Worm (Caenorhabditis elegans) whole organism, L4 larva: ENCODE data around the gene F21H7.3.

Source experiments
- F10B5.3 ChIP-seq: sonication (generic microtip); optimal IDR thresholded peaks from 2 replicates; lab custom pipeline; 2016; ENCODE audit warnings: mild to moderate bottlenecking, missing genetic modification characterization, missing compliant biosample characterization
- F26F4.8 ChIP-seq: fragments of 200-800 bp; sonication (Bioruptor generic); conservative IDR thresholded peaks from 2 replicates; pipeline ENCODE4 v1.3.6; 2022; ENCODE audit warnings: missing genetic modification characterization, missing compliant biosample characterization
- F37D6.2 ChIP-seq: sonication (generic microtip); optimal IDR thresholded peaks from 2 replicates; lab custom pipeline; 2016; ENCODE audit warnings: mild to moderate bottlenecking, missing genetic modification characterization, missing compliant biosample characterization
- F49E8.2 ChIP-seq: sonication (generic microtip); optimal IDR thresholded peaks from 2 replicates; lab custom pipeline; 2016; ENCODE audit warnings: missing compliant biosample characterization, mild to moderate bottlenecking, missing genetic modification characterization, borderline replicate concordance
- T26A8.4 ChIP-seq: fragments of 200-800 bp; sonication (Bioruptor generic); IDR thresholded peaks from 2 replicates; pipeline ENCODE4 v1.3.6; 2022; ENCODE audit warnings: missing genetic modification characterization, missing compliant biosample characterization
- Y48G9A.11 ChIP-seq: fragments of 200-800 bp; sonication (Bioruptor generic); IDR thresholded peaks from 2 replicates; pipeline ENCODE4 v1.3.6; 2022; ENCODE audit warnings: missing genetic modification reagents, missing genetic modification characterization, missing compliant biosample characterization
- ZK337.2 ChIP-seq: fragments of 200-800 bp; sonication (Bioruptor generic); IDR thresholded peaks from 2 replicates; pipeline ENCODE4 v1.3.6; 2022; ENCODE audit warnings: missing genetic modification reagents, missing genetic modification characterization, missing compliant biosample characterization
- ZK546.5 ChIP-seq, 2 experiments: sonication (generic microtip); optimal IDR thresholded peaks; 2 replicates each; lab custom pipeline; 2017; ENCODE audit warnings: missing biosample characterization in 2 of 2, missing genetic modification characterization in 2 of 2
- ama-1 ChIP-seq: fragments of 150-350 bp; optimal IDR thresholded peaks from 2 replicates; lab custom pipeline; 2014; ENCODE audit warnings: inconsistent platforms, mixed read lengths
- ceh-32 ChIP-seq: sonication (generic microtip); optimal IDR thresholded peaks from 2 replicates; lab custom pipeline; 2016; ENCODE audit warnings: mild to moderate bottlenecking, missing genetic modification characterization, missing compliant biosample characterization; ENCODE audit not compliant: poor library complexity
- ceh-44 ChIP-seq: fragments of 200-800 bp; sonication (Bioruptor generic); IDR thresholded peaks from 2 replicates; pipeline ENCODE4 v1.3.6; 2022; ENCODE audit warnings: missing genetic modification reagents, missing genetic modification characterization, missing compliant biosample characterization
- ceh-62 ChIP-seq: sonication (generic microtip); optimal IDR thresholded peaks from 2 replicates; lab custom pipeline; 2017; ENCODE audit warnings: missing biosample characterization, missing genetic modification characterization
- daf-16 ChIP-seq, 3 experiments: sonication (generic microtip); optimal IDR thresholded peaks; 2 replicates each; lab custom pipeline; 2016 to 2017; ENCODE audit warnings: missing genetic modification characterization in 3 of 3, missing genetic modification reagents in 3 of 3, mild to moderate bottlenecking in 2 of 3, missing compliant biosample characterization in 2 of 3, missing biosample characterization in 1 of 3, moderate library complexity in 1 of 3
- daf-8 ChIP-seq: fragments of 200-800 bp; sonication (Bioruptor generic); IDR thresholded peaks from 2 replicates; pipeline ENCODE4 v1.3.6; 2022; ENCODE audit warnings: missing genetic modification characterization, missing compliant biosample characterization
- dmd-6 ChIP-seq: fragments of 200-800 bp; sonication (Bioruptor generic); IDR thresholded peaks from 2 replicates; pipeline ENCODE4 v1.3.6; 2022; ENCODE audit warnings: missing genetic modification reagents, missing genetic modification characterization, missing compliant biosample characterization
- dmd-9 ChIP-seq: fragments of 200-800 bp; sonication (Bioruptor generic); IDR thresholded peaks from 2 replicates; pipeline ENCODE4 v1.3.6; 2022; ENCODE audit warnings: missing genetic modification reagents, missing genetic modification characterization, missing compliant biosample characterization
- dpl-1 ChIP-seq: fragments of 150-350 bp; optimal IDR thresholded peaks from 2 replicates; lab custom pipeline; 2014; ENCODE audit warnings: missing biosample characterization, missing genetic modification reagents, missing genetic modification characterization
- dve-1 ChIP-seq: sonication (generic microtip); optimal IDR thresholded peaks from 2 replicates; lab custom pipeline; 2017; ENCODE audit warnings: antibody characterized with exemption, mild to moderate bottlenecking, missing genetic modification characterization, missing compliant biosample characterization; ENCODE audit not compliant: insufficient read depth
- hlh-11 ChIP-seq: fragments of 200-800 bp; sonication (Bioruptor generic); optimal IDR thresholded peaks from 2 replicates; lab custom pipeline; 2018; ENCODE audit warnings: mild to moderate bottlenecking, missing genetic modification characterization, missing compliant biosample characterization
- hlh-30 ChIP-seq: sonication (generic microtip); optimal IDR thresholded peaks from 2 replicates; lab custom pipeline; 2017; ENCODE audit warnings: antibody characterized with exemption, mild to moderate bottlenecking, missing genetic modification characterization, missing compliant biosample characterization; ENCODE audit not compliant: insufficient read depth
- hmg-1.1 ChIP-seq: fragments of 200-800 bp; sonication (Bioruptor generic); IDR thresholded peaks from 2 replicates; pipeline ENCODE4 v1.3.6; 2022; ENCODE audit warnings: missing genetic modification reagents, missing genetic modification characterization, missing compliant biosample characterization
- jun-1 ChIP-seq: fragments of 150-350 bp; optimal IDR thresholded peaks from 2 replicates; lab custom pipeline; 2014; ENCODE audit warnings: missing biosample characterization, missing genetic modification reagents, missing genetic modification characterization
- lin-15B ChIP-seq: fragments of 150-350 bp; sonication (generic microtip); optimal IDR thresholded peaks from 3 replicates; lab custom pipeline; 2014; ENCODE audit warnings: missing biosample characterization, missing genetic modification characterization
- lin-29 ChIP-seq: fragments of 200-800 bp; sonication (Bioruptor generic); IDR thresholded peaks from 2 replicates; pipeline ENCODE4 v1.3.6; 2022; ENCODE audit warnings: missing genetic modification reagents, missing genetic modification characterization, missing compliant biosample characterization
- lin-38 ChIP-seq: fragments of 200-800 bp; sonication (Bioruptor generic); IDR thresholded peaks from 2 replicates; pipeline ENCODE4 v1.3.6; 2022; ENCODE audit warnings: missing genetic modification reagents, missing genetic modification characterization, missing compliant biosample characterization
- lsy-2 ChIP-seq, 2 experiments: fragments of 150-350 bp in 1 of 2; sonication (generic microtip) in 1 of 2; optimal IDR thresholded peaks; 2 replicates each; lab custom pipeline; 2014 to 2017; ENCODE audit warnings: missing biosample characterization in 2 of 2, missing genetic modification characterization in 2 of 2
- mdt-29 ChIP-seq: fragments of 200-800 bp; sonication (Bioruptor generic); IDR thresholded peaks from 2 replicates; pipeline ENCODE4 v1.3.6; 2022; ENCODE audit warnings: missing genetic modification reagents, missing genetic modification characterization, missing compliant biosample characterization
- nhr-102 ChIP-seq: sonication (generic microtip); optimal IDR thresholded peaks from 2 replicates; lab custom pipeline; 2016; ENCODE audit warnings: mild to moderate bottlenecking, missing genetic modification characterization, moderate library complexity, missing compliant biosample characterization
- nhr-237 ChIP-seq: sonication (generic microtip); optimal IDR thresholded peaks from 2 replicates; lab custom pipeline; 2017; ENCODE audit warnings: missing biosample characterization, missing genetic modification characterization
- nhr-48 ChIP-seq: sonication (generic microtip); optimal IDR thresholded peaks from 2 replicates; lab custom pipeline; 2016; ENCODE audit warnings: mild to moderate bottlenecking, missing genetic modification characterization, missing compliant biosample characterization
- nhr-6 ChIP-seq: fragments of 150-350 bp; optimal IDR thresholded peaks from 2 replicates; lab custom pipeline; 2014; ENCODE audit warnings: missing biosample characterization, missing genetic modification characterization
- nhr-76 ChIP-seq: fragments of 150-350 bp; optimal IDR thresholded peaks from 2 replicates; lab custom pipeline; 2014; ENCODE audit warnings: missing biosample characterization, missing genetic modification characterization
- nhr-77 ChIP-seq: fragments of 150-350 bp; optimal IDR thresholded peaks from 2 replicates; lab custom pipeline; 2014; ENCODE audit warnings: missing biosample characterization, missing genetic modification characterization
- pha-4 ChIP-seq, 2 experiments: fragments of 150-350 bp in 1 of 2; fragments of 200-800 bp in 1 of 2; sonication (Bioruptor generic) in 1 of 2; IDR thresholded peaks in 1 of 2; optimal IDR thresholded peaks in 1 of 2; 2 replicates each; pipeline versions ENCODE4 v1.3.6 to Lab custom; 2014 to 2022; ENCODE audit warnings: missing genetic modification characterization in 2 of 2, missing genetic modification reagents in 2 of 2, missing biosample characterization in 1 of 2, missing compliant biosample characterization in 1 of 2
- rbr-2 ChIP-seq: sonication (generic microtip); optimal IDR thresholded peaks from 2 replicates; lab custom pipeline; 2016; ENCODE audit warnings: missing genotype, missing genetic modification characterization, missing compliant biosample characterization
- saeg-2 ChIP-seq: fragments of 200-800 bp; sonication (Bioruptor generic); IDR thresholded peaks from 2 replicates; pipeline ENCODE4 v1.3.6; 2022; ENCODE audit warnings: missing genetic modification reagents, missing genetic modification characterization, missing compliant biosample characterization
- spr-1 ChIP-seq: sonication (generic microtip); optimal IDR thresholded peaks from 2 replicates; lab custom pipeline; 2016; ENCODE audit warnings: mild to moderate bottlenecking, missing genetic modification characterization, missing compliant biosample characterization
- spr-3 ChIP-seq: fragments of 200-800 bp; sonication (Bioruptor generic); optimal IDR thresholded peaks from 2 replicates; lab custom pipeline; 2018; ENCODE audit warnings: mild to moderate bottlenecking, missing genetic modification characterization, missing compliant biosample characterization
- tra-1 ChIP-seq: fragments of 200-800 bp; sonication (Bioruptor generic); IDR thresholded peaks from 2 replicates; pipeline ENCODE4 v1.3.6; 2022; ENCODE audit warnings: missing genetic modification reagents, missing genetic modification characterization, missing compliant biosample characterization
- unc-130 ChIP-seq: sonication (generic microtip); optimal IDR thresholded peaks from 2 replicates; lab custom pipeline; 2016; ENCODE audit warnings: missing genetic modification reagents, missing genetic modification characterization, missing compliant biosample characterization
- unc-62 ChIP-seq, 3 experiments: fragments of 150-350 bp in 1 of 3; sonication (generic microtip); optimal IDR thresholded peaks in 2 of 3; peaks in 1 of 3; 1 replicate in 1 of 3; 2 replicates in 2 of 3; lab custom pipeline; 2014 to 2017; ENCODE audit warnings: missing biosample characterization in 3 of 3, missing genetic modification characterization in 3 of 3, missing genetic modification reagents in 3 of 3, missing genotype in 1 of 3
- vab-7 ChIP-seq: fragments of 200-800 bp; sonication (Bioruptor generic); IDR thresholded peaks from 2 replicates; pipeline ENCODE4 v1.3.6; 2022; ENCODE audit warnings: missing genetic modification reagents, missing genetic modification characterization, missing compliant biosample characterization
- zip-11 ChIP-seq: fragments of 200-800 bp; sonication (Bioruptor generic); IDR thresholded peaks from 2 replicates; pipeline ENCODE4 v1.3.6; 2022; ENCODE audit warnings: missing genetic modification characterization, missing compliant biosample characterization
- ztf-11 ChIP-seq: fragments of 150-350 bp; optimal IDR thresholded peaks from 2 replicates; lab custom pipeline; 2014; ENCODE audit warnings: missing biosample characterization, missing genetic modification characterization

F21H7.3 gene

DNA sequence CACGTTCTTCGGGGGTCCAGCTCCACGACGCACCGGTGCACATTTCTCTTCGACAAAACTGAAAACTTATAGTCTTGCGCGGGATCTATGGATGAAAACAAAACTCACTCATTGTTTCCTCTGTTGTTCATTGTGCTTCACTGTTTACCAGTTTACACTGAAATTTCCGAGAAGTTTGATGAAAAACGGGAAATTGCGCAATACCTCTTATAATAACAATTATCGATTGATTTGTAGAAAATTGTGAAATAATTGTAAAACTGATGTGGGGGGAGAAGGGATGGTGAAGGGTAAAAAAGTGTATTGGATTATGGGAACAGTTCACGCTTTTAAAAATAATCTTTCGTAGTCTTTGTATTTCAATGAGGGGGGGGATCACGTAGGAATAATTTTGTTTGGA lies 5.6 kb downstream of the F21H7.3 start:
- TF ChIP-seq ztf-11 (tag; lab: Kevin White, UChicago) (no peak), unc-62 (GFP tag; optimal IDR thresholded peaks at IDR 0.05 in 1 of 2; lab: Kevin White, UChicago) (peak in 1 of 2 experiments; percentile 97), unc-62 (tag; optimal IDR thresholded peaks at IDR 0.05; lab: Kevin White, UChicago) (no peak)
- TF ChIP-seq, all 104 proteins: peak for 1

DNA sequence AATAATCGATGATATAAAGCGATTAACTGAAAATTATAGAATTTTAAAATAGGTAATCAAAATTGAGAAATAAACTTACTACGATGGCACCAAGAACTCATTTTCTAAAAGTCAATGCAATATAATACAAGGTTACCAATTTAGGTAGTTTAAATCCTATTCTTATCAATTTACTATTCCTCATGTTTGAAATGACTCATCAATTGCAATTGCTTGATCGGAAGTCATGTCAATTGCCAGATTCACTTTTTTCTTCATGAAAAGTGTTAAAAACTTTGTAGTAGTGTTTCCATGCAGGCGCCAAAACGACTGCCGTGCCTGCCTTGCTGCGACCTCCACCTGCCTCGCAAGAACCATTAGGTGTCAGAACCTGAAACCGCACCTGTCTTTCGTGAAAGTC lies 8.5 kb downstream of the F21H7.3 start, which contains the start of gene F11A5.13:
F11A5.13 (minus strand) TSS at position 101 of the 400 bp plus-strand sequence.
- TF ChIP-seq F26F4.8 (GFP tag; lab: Robert Waterston, UW) (no peak), ceh-62 (no peak), hlh-11 (tag; lab: Kevin White, UChicago) (no peak), ama-1 (lab: Kevin White, UChicago) (no peak), nhr-6 (tag; lab: Kevin White, UChicago) (no peak), dve-1 (no peak), dmd-6 (no peak), unc-62 (GFP tag; optimal IDR thresholded peaks at IDR 0.05 in 1 of 2; lab: Kevin White, UChicago) (no peak), unc-62 (tag; optimal IDR thresholded peaks at IDR 0.05; lab: Kevin White, UChicago) (no peak), lin-15B (tag; lab: Kevin White, UChicago) (no peak), Y48G9A.11 (no peak), saeg-2 (no peak), vab-7 (GFP tag; lab: Robert Waterston, UW) (no peak), ceh-32 (no peak), hlh-30 (tag; lab: Kevin White, UChicago) (no peak), ceh-44 (GFP tag; lab: Robert Waterston, UW) (no peak), spr-3 (no peak), hmg-1.1 (GFP tag; lab: Robert Waterston, UW) (no peak), zip-11 (GFP tag; lab: Robert Waterston, UW) (no peak)
- TF ChIP-seq, all 104 proteins: peak for 0

DNA sequence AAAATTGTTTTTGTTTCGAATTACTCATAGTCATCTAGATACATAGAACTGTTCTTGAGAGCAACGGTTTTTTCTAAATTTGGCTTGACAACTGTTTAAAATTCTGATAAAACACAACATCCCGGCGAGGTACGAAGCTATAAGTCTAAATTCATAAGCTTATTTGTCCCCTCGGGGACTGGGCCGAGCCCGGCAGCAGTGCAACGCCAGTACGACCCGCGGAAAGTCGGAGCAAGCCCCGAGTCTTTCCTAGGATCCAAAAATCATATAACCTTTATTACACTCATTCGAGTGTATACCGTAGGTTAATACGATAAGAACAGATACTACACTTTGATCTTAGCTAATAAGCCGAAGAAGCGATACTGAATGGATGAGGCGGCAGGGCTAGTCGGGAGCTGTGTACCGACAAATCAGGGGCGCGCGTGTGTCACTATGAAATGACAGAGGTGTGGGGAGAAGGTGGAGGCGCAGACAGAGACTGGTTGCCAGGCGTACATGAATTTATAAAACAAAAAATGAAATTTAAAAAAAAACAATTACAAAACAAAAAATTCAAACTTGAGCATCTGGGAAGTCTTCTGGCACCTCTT lies 9.4 kb downstream of the F21H7.3 start:
- peak; percentile 47; the same call in 1 of the 2 replicates for TF ChIP-seq Y48G9A.11
- no peak for TF ChIP-seq nhr-76
- no peak for TF ChIP-seq ZK337.2 (GFP tag; lab: Robert Waterston, UW)
- TF ChIP-seq lsy-2 (tag; optimal IDR thresholded peaks at IDR 0.05; lab: Kevin White, UChicago), result no peak
- peak; percentile 42; the same call in 1 of the 2 replicates for TF ChIP-seq tra-1
- TF ChIP-seq ceh-44 (GFP tag; lab: Robert Waterston, UW), result peak; percentile 85
- TF ChIP-seq unc-130 (GFP tag; lab: Kevin White, UChicago), result peak; percentile 12
- no peak for TF ChIP-seq dmd-9 (GFP tag; lab: Robert Waterston, UW)
- no peak for TF ChIP-seq ztf-11 (tag; lab: Kevin White, UChicago)
- peak; percentile 14 for TF ChIP-seq hlh-11 (tag; lab: Kevin White, UChicago)
- no peak for TF ChIP-seq F10B5.3 (tag; lab: Kevin White, UChicago)
- no peak for TF ChIP-seq ZK546.5 (tag; optimal IDR thresholded peaks at IDR 0.05; lab: Kevin White, UChicago)
- peak; percentile 35 for TF ChIP-seq nhr-48 (tag; lab: Kevin White, UChicago)
- TF ChIP-seq nhr-237 (tag; lab: Kevin White, UChicago), result no peak
- no peak for TF ChIP-seq rbr-2
- peak; percentile 18 for TF ChIP-seq dve-1
- no peak for TF ChIP-seq T26A8.4 (GFP tag; lab: Robert Waterston, UW)
- peak; percentile 40; the same call in 1 of the 2 replicates for TF ChIP-seq lin-38 (GFP tag; lab: Robert Waterston, UW)
- TF ChIP-seq mdt-29 (GFP tag; lab: Robert Waterston, UW), result 0 out of 2 replicates have a peak, but pooled peaks have one; percentile 25
- peak; percentile 14 for TF ChIP-seq nhr-102
- peak in 1 of 2 experiments; percentile 31 for TF ChIP-seq daf-16 (GFP tag; optimal IDR thresholded peaks at IDR 0.05; lab: Kevin White, UChicago)
- TF ChIP-seq daf-16 (tag; optimal IDR thresholded peaks at IDR 0.05; lab: Kevin White, UChicago), result no peak
- peak; percentile 81 for TF ChIP-seq F49E8.2 (tag; lab: Kevin White, UChicago)
- TF ChIP-seq daf-8 (GFP tag; lab: Robert Waterston, UW), result no peak
- TF ChIP-seq lin-29 (GFP tag; lab: Robert Waterston, UW), result no peak
- peak; percentile 42; the same call in 1 of the 2 replicates for TF ChIP-seq dmd-6
- no peak for TF ChIP-seq dpl-1 (GFP tag; lab: Kevin White, UChicago)
- TF ChIP-seq jun-1, result no peak
- no peak for TF ChIP-seq nhr-77 (tag; lab: Kevin White, UChicago)
- no peak for TF ChIP-seq spr-1
- TF ChIP-seq F37D6.2 (tag; lab: Kevin White, UChicago), result no peak
- 0 out of 2 replicates have a peak, but pooled peaks have one; percentile 10 for TF ChIP-seq pha-4 (GFP tag; IDR thresholded peaks at IDR 0.05; lab: Robert Waterston, UW)
- TF ChIP-seq pha-4 (tag; optimal IDR thresholded peaks at IDR 0.05; lab: Kevin White, UChicago), result no peak
